Fruit fly (Drosophila melanogaster) whole organism, embryonic: Measurements from ENCODE around the gene CG17982.

Experiments
- Atf-2 ChIP-seq: fragments of 200-800 bp; sonication (Bioruptor generic); optimal IDR thresholded peaks from 2 replicates; lab custom pipeline; 2016; ENCODE audit warnings: missing biosample characterization, missing genetic modification characterization
- B-H2 ChIP-seq: fragments of 200-800 bp; sonication (Bioruptor generic); optimal IDR thresholded peaks from 2 replicates; lab custom pipeline; 2018; ENCODE audit warnings: missing biosample characterization, mild to moderate bottlenecking, missing genetic modification characterization
- Bteb2 ChIP-seq: fragments of 200-800 bp; sonication (Bioruptor generic); optimal IDR thresholded peaks from 2 replicates; lab custom pipeline; 2016; ENCODE audit warnings: missing biosample characterization, missing genetic modification characterization
- CG13123 ChIP-seq: fragments of 200-800 bp; sonication (Bioruptor generic); optimal IDR thresholded peaks from 2 replicates; lab custom pipeline; 2016; ENCODE audit warnings: missing biosample characterization, missing genetic modification characterization
- CG13624 ChIP-seq: fragments of 200-800 bp; sonication (Bioruptor generic); optimal IDR thresholded peaks from 2 replicates; lab custom pipeline; 2016; ENCODE audit warnings: missing biosample characterization, missing genetic modification characterization
- CG14050 ChIP-seq: fragments of 200-800 bp; sonication (Bioruptor generic); IDR thresholded peaks from 3 replicates; pipeline ENCODE4 v1.3.6; 2022; ENCODE audit warnings: missing biosample characterization, missing genetic modification characterization
- CG15514 ChIP-seq: fragments of 200-800 bp; sonication (Bioruptor generic); optimal IDR thresholded peaks from 3 replicates; lab custom pipeline; 2017; ENCODE audit warnings: missing biosample characterization, missing genetic modification characterization, mild to moderate bottlenecking, moderate library complexity, missing genetic modification reagents
- CG16815 ChIP-seq: fragments of 200-800 bp; sonication (Bioruptor generic); optimal IDR thresholded peaks from 3 replicates; lab custom pipeline; 2017; ENCODE audit warnings: missing biosample characterization, mild to moderate bottlenecking, missing genetic modification characterization
- CG17568 ChIP-seq: fragments of 200-800 bp; sonication (Bioruptor generic); optimal IDR thresholded peaks from 2 replicates; lab custom pipeline; 2018; ENCODE audit warnings: missing biosample characterization, mild to moderate bottlenecking, missing genetic modification characterization, moderate library complexity
- CG18619 ChIP-seq: fragments of 200-800 bp; sonication (Bioruptor generic); optimal IDR thresholded peaks from 3 replicates; lab custom pipeline; 2017; ENCODE audit warnings: missing biosample characterization, mild to moderate bottlenecking, missing genetic modification characterization
- CG2116 ChIP-seq: fragments of 200-800 bp; sonication (Bioruptor generic); optimal IDR thresholded peaks from 3 replicates; lab custom pipeline; 2018; ENCODE audit warnings: missing biosample characterization, mild to moderate bottlenecking, missing genetic modification characterization
- CG2199 ChIP-seq: fragments of 200-800 bp; sonication (Bioruptor generic); IDR thresholded peaks from 3 replicates; pipeline ENCODE4 v1.3.6; 2022; ENCODE audit warnings: missing biosample characterization, missing genetic modification characterization
- CG30020 ChIP-seq: fragments of 200-800 bp; optimal IDR thresholded peaks from 2 replicates; lab custom pipeline; 2019; ENCODE audit warnings: missing biosample characterization, mild to moderate bottlenecking, missing genetic modification characterization, moderate library complexity
- CG31388 ChIP-seq: fragments of 200-800 bp; sonication (Bioruptor generic); optimal IDR thresholded peaks from 2 replicates; lab custom pipeline; 2016; ENCODE audit warnings: missing biosample characterization, missing genetic modification characterization
- CG34422 ChIP-seq: fragments of 200-800 bp; sonication (Bioruptor generic); IDR thresholded peaks from 3 replicates; pipeline ENCODE4 v1.3.6; 2022; ENCODE audit warnings: missing biosample characterization, missing genetic modification characterization
- CG7271 ChIP-seq: fragments of 200-800 bp; sonication (Bioruptor generic); optimal IDR thresholded peaks from 2 replicates; lab custom pipeline; 2018; ENCODE audit warnings: missing biosample characterization, mild to moderate bottlenecking, missing genetic modification characterization, moderate library complexity
- CG7987 ChIP-seq: fragments of 200-800 bp; sonication (Bioruptor generic); optimal IDR thresholded peaks from 2 replicates; lab custom pipeline; 2018; ENCODE audit warnings: missing biosample characterization, mild to moderate bottlenecking, missing genetic modification characterization, moderate library complexity
- CG9437 ChIP-seq: fragments of 200-800 bp; sonication (Bioruptor generic); optimal IDR thresholded peaks from 2 replicates; lab custom pipeline; 2018; ENCODE audit warnings: missing biosample characterization, mild to moderate bottlenecking, missing genetic modification characterization
- D ChIP-seq, 2 experiments: fragments of 200-800 bp in 1 of 2; fragments of >200 bp in 1 of 2; sonication (Bioruptor generic) in 1 of 2; optimal IDR thresholded peaks; 2 replicates in 1 of 2; 3 replicates in 1 of 2; lab custom pipeline; 2017; ENCODE audit warnings: mild to moderate bottlenecking in 1 of 2, missing biosample characterization in 1 of 2, missing genetic modification characterization in 1 of 2, missing genetic modification reagents in 1 of 2
- D19B ChIP-seq: fragments of 200-800 bp; sonication (Bioruptor generic); optimal IDR thresholded peaks from 2 replicates; lab custom pipeline; 2017; ENCODE audit warnings: missing biosample characterization, mild to moderate bottlenecking, missing genetic modification characterization
- Fer1 ChIP-seq: fragments of 200-800 bp; sonication (Bioruptor generic); optimal IDR thresholded peaks from 2 replicates; lab custom pipeline; 2017; ENCODE audit warnings: missing biosample characterization, mild to moderate bottlenecking, missing genetic modification characterization
- Fer2 ChIP-seq: fragments of 200-800 bp; sonication (Bioruptor generic); optimal IDR thresholded peaks from 2 replicates; lab custom pipeline; 2018; ENCODE audit warnings: missing biosample characterization, mild to moderate bottlenecking, missing genetic modification characterization, moderate library complexity
- HLHmδ ChIP-seq: fragments of 200-800 bp; sonication (Bioruptor generic); optimal IDR thresholded peaks from 2 replicates; lab custom pipeline; 2018; ENCODE audit warnings: missing biosample characterization, mild to moderate bottlenecking, missing genetic modification characterization, moderate library complexity
- Hand ChIP-seq: fragments of 200-800 bp; sonication (Bioruptor generic); optimal IDR thresholded peaks from 2 replicates; lab custom pipeline; 2017; ENCODE audit warnings: mild to moderate bottlenecking, missing biosample characterization, missing genetic modification reagents, missing genetic modification characterization
- Hr39 ChIP-seq: fragments of >200 bp; optimal IDR thresholded peaks from 2 replicates; lab custom pipeline; 2017
- Hr51 ChIP-seq, 2 experiments: fragments of 200-800 bp; sonication (Bioruptor generic); optimal IDR thresholded peaks; 2 replicates in 1 of 2; 3 replicates in 1 of 2; lab custom pipeline; 2016 to 2018; ENCODE audit warnings: missing biosample characterization in 2 of 2, missing genetic modification characterization in 2 of 2, mild to moderate bottlenecking in 1 of 2, moderate library complexity in 1 of 2
- Lhr ChIP-seq: fragments of 200-800 bp; sonication (Bioruptor generic); optimal IDR thresholded peaks from 3 replicates; lab custom pipeline; 2017; ENCODE audit warnings: mild to moderate bottlenecking, missing biosample characterization, missing genetic modification reagents, missing genetic modification characterization
- MESR4 ChIP-seq: fragments of 200-800 bp; sonication (Bioruptor generic); optimal IDR thresholded peaks from 2 replicates; lab custom pipeline; 2018; ENCODE audit warnings: missing biosample characterization, mild to moderate bottlenecking, missing genetic modification characterization, moderate library complexity
- Mrtf ChIP-seq: fragments of 200-800 bp; sonication (Bioruptor generic); IDR thresholded peaks from 3 replicates; pipeline ENCODE4 v1.3.6; 2022; ENCODE audit warnings: missing biosample characterization, missing genetic modification characterization
- Nf-YA ChIP-seq: fragments of 200-800 bp; sonication (Bioruptor generic); IDR thresholded peaks from 2 replicates; pipeline ENCODE4 v1.3.6; 2022; ENCODE audit warnings: missing biosample characterization, missing genetic modification characterization
- Rfx ChIP-seq: fragments of 200-800 bp; sonication (Bioruptor generic); IDR thresholded peaks from 2 replicates; pipeline ENCODE4 v1.3.6; 2022; ENCODE audit warnings: missing biosample characterization, missing genetic modification characterization
- ac ChIP-seq: fragments of 200-800 bp; sonication (Bioruptor generic); optimal IDR thresholded peaks from 3 replicates; lab custom pipeline; 2017; ENCODE audit warnings: missing biosample characterization, mild to moderate bottlenecking, missing genetic modification characterization
- al ChIP-seq: fragments of 200-800 bp; sonication (Bioruptor generic); IDR thresholded peaks from 2 replicates; pipeline ENCODE4 v1.3.6; 2022; ENCODE audit warnings: missing biosample characterization, missing genetic modification characterization
- ato ChIP-seq: fragments of 200-800 bp; sonication (Bioruptor generic); IDR thresholded peaks from 2 replicates; pipeline ENCODE4 v1.3.6; 2022; ENCODE audit warnings: missing biosample characterization, missing genetic modification characterization; ENCODE audit not compliant: partially characterized antibody
- chif ChIP-seq, 2 experiments: fragments of 200-800 bp; sonication (Bioruptor generic); optimal IDR thresholded peaks; 3 replicates each; lab custom pipeline; 2016; ENCODE audit warnings: missing biosample characterization in 2 of 2, missing genetic modification characterization in 2 of 2
- chm ChIP-seq: fragments of 200-800 bp; sonication (Bioruptor generic); IDR thresholded peaks from 2 replicates; pipeline ENCODE4 v1.3.6; 2022; ENCODE audit warnings: missing biosample characterization, missing genetic modification characterization
- dimm ChIP-seq: fragments of 200-800 bp; sonication (Bioruptor generic); IDR thresholded peaks from 2 replicates; pipeline ENCODE4 v1.3.6; 2022; ENCODE audit warnings: missing biosample characterization, missing genetic modification characterization
- eve ChIP-seq, 2 experiments: fragments of >200 bp; optimal IDR thresholded peaks; 2 replicates each; lab custom pipeline; 2017; ENCODE audit warnings: missing biosample characterization in 2 of 2, missing genetic modification characterization in 2 of 2
- grn ChIP-seq: fragments of 200-800 bp; sonication (Bioruptor generic); optimal IDR thresholded peaks from 3 replicates; lab custom pipeline; 2017; ENCODE audit warnings: missing biosample characterization, missing genetic modification characterization
- gsb ChIP-seq: fragments of 200-800 bp; sonication (Bioruptor generic); IDR thresholded peaks from 2 replicates; pipeline ENCODE4 v1.3.6; 2022; ENCODE audit warnings: missing biosample characterization, missing genetic modification characterization
- hth ChIP-seq: fragments of >200 bp; optimal IDR thresholded peaks from 2 replicates; lab custom pipeline; 2017; ENCODE audit warnings: inconsistent platforms
- lmd ChIP-seq: fragments of 200-800 bp; sonication (Bioruptor generic); IDR thresholded peaks from 2 replicates; pipeline ENCODE4 v1.3.6; 2022; ENCODE audit warnings: missing biosample characterization, missing genetic modification characterization
- lov ChIP-seq, 2 experiments: fragments of 200-800 bp in 1 of 2; fragments of >200 bp in 1 of 2; sonication (Bioruptor generic) in 1 of 2; IDR thresholded peaks in 1 of 2; optimal IDR thresholded peaks in 1 of 2; 2 replicates in 1 of 2; 3 replicates in 1 of 2; pipeline versions ENCODE4 v1.3.6 to Lab custom; 2017 to 2022; ENCODE audit warnings: missing biosample characterization in 1 of 2, missing genetic modification characterization in 1 of 2
- pb ChIP-seq: fragments of 200-800 bp; sonication (Bioruptor generic); optimal IDR thresholded peaks from 3 replicates; lab custom pipeline; 2016; ENCODE audit warnings: missing biosample characterization, missing genetic modification characterization
- pho ChIP-seq: fragments of 200-800 bp; sonication (Bioruptor generic); optimal IDR thresholded peaks from 2 replicates; lab custom pipeline; 2016; ENCODE audit warnings: missing biosample characterization, missing genetic modification characterization
- ranshi ChIP-seq: fragments of 200-800 bp; sonication (Bioruptor generic); IDR thresholded peaks from 2 replicates; pipeline ENCODE4 v1.3.6; 2022; ENCODE audit warnings: missing biosample characterization, missing genetic modification characterization
- tll ChIP-seq, 2 experiments: fragments of 200-800 bp in 1 of 2; fragments of >200 bp in 1 of 2; sonication (Bioruptor generic) in 1 of 2; optimal IDR thresholded peaks; 2 replicates each; lab custom pipeline; 2017 to 2019; ENCODE audit warnings: missing biosample characterization in 2 of 2, missing genetic modification characterization in 2 of 2, mild to moderate bottlenecking in 1 of 2, moderate library complexity in 1 of 2
- vfl ChIP-seq: fragments of 200-800 bp; sonication (Bioruptor generic); optimal IDR thresholded peaks from 2 replicates; lab custom pipeline; 2016; ENCODE audit warnings: missing biosample characterization, missing genetic modification characterization
- zfh2 ChIP-seq: fragments of 200-800 bp; sonication (Bioruptor generic); optimal IDR thresholded peaks from 2 replicates; lab custom pipeline; 2016; ENCODE audit warnings: missing biosample characterization, missing genetic modification characterization

The CG17982 gene

dm6 chrX:8101479-8102198 lies 42.0 kb downstream of the CG17982 start, which contains the start of gene CG2258 (continued):
- TF ChIP-seq Nf-YA (GFP tag; lab: Robert Waterston, UW), result peak; percentile 66
- peak; percentile 71 to 78 for TF ChIP-seq chif (GFP tag; optimal IDR thresholded peaks at IDR 0.05; lab: Kevin White, UChicago)
- peak; percentile 88 for TF ChIP-seq Rfx (GFP tag; lab: Robert Waterston, UW)
- no peak for TF ChIP-seq grn (GFP tag; lab: Kevin White, UChicago)
- peak; percentile 9 for TF ChIP-seq MESR4 (GFP tag; lab: Kevin White, UChicago)
- TF ChIP-seq CG13123, result peak; percentile 35
- TF ChIP-seq Atf-2, result peak; percentile 45
- peak; percentile 66 for TF ChIP-seq CG18619
- TF ChIP-seq CG14050, result peak; percentile 74
- TF ChIP-seq CG7987 (GFP tag; lab: Kevin White, UChicago), result peak; percentile 46
- TF ChIP-seq zfh2 (GFP tag; lab: Kevin White, UChicago), result peak; percentile 47
- TF ChIP-seq CG2116 (GFP tag; lab: Kevin White, UChicago), result peak; percentile 28
- TF ChIP-seq Lhr (GFP tag; lab: Kevin White, UChicago), result peak; percentile 49
- TF ChIP-seq pb, result peak; percentile 38
- TF ChIP-seq ranshi (GFP tag; lab: Robert Waterston, UW), result peak; percentile 89
- TF ChIP-seq lmd (GFP tag; lab: Robert Waterston, UW), result peak; percentile 91
- TF ChIP-seq CG2199 (GFP tag; lab: Robert Waterston, UW), result 0 out of 3 replicates have a peak, but pooled peaks have one; percentile 49
- no peak for TF ChIP-seq lov (optimal IDR thresholded peaks at IDR 0.05; lab: Kevin White, UChicago)
- peak; percentile 82 for TF ChIP-seq lov (GFP tag; IDR thresholded peaks at IDR 0.05; lab: Robert Waterston, UW)
- no peak for TF ChIP-seq eve (GFP tag; optimal IDR thresholded peaks at IDR 0.05; lab: Kevin White, UChicago)
- peak; percentile 27 for TF ChIP-seq Bteb2 (GFP tag; lab: Kevin White, UChicago)
- peak; percentile 52 for TF ChIP-seq D19B (GFP tag; lab: Kevin White, UChicago)
- TF ChIP-seq CG34422, result peak; percentile 89
- no peak for TF ChIP-seq hth (lab: Kevin White, UChicago)
- peak; percentile 70 for TF ChIP-seq CG17568 (GFP tag; lab: Kevin White, UChicago)
- peak; percentile 44 to 85 for TF ChIP-seq Hr51 (GFP tag; optimal IDR thresholded peaks at IDR 0.05; lab: Kevin White, UChicago)
- TF ChIP-seq Fer1 (GFP tag; lab: Kevin White, UChicago), result peak; percentile 83
- peak; percentile 77 for TF ChIP-seq al (GFP tag; lab: Robert Waterston, UW)
- TF ChIP-seq pho, result peak; percentile 61
- TF ChIP-seq CG13624 (GFP tag; lab: Kevin White, UChicago), result peak; percentile 65
- TF ChIP-seq CG15514 (GFP tag; lab: Kevin White, UChicago), result peak; percentile 85
- peak; percentile 73 for TF ChIP-seq dimm
- peak; percentile 76 for TF ChIP-seq Fer2 (tag; lab: Kevin White, UChicago)
- TF ChIP-seq B-H2 (GFP tag; lab: Kevin White, UChicago), result peak; percentile 54
- no peak for TF ChIP-seq Hr39 (lab: Kevin White, UChicago)
- TF ChIP-seq CG31388 (GFP tag; lab: Kevin White, UChicago), result peak; percentile 68
- no peak for TF ChIP-seq CG30020 (tag; lab: Kevin White, UChicago)
- peak; percentile 66 for TF ChIP-seq Hand (GFP tag; lab: Kevin White, UChicago)
- peak; percentile 67 for TF ChIP-seq CG16815 (GFP tag; lab: Kevin White, UChicago)
- TF ChIP-seq CG9437 (GFP tag; lab: Kevin White, UChicago), result peak; percentile 70
- no peak for TF ChIP-seq HLHmδ (GFP tag; lab: Kevin White, UChicago)
- TF ChIP-seq vfl, result no peak
- peak; percentile 82 for TF ChIP-seq chm (GFP tag; lab: Robert Waterston, UW)
- TF ChIP-seq ac (GFP tag; lab: Kevin White, UChicago), result no peak
- peak; percentile 80 for TF ChIP-seq Mrtf (GFP tag; lab: Robert Waterston, UW)
- TF ChIP-seq gsb (GFP tag; lab: Robert Waterston, UW), result peak; percentile 74
- no peak for TF ChIP-seq D (optimal IDR thresholded peaks at IDR 0.05; lab: Kevin White, UChicago)
- TF ChIP-seq D (GFP tag; optimal IDR thresholded peaks at IDR 0.05; lab: Kevin White, UChicago), result peak; percentile 86
- TF ChIP-seq tll (GFP tag; optimal IDR thresholded peaks at IDR 0.05; lab: Kevin White, UChicago), result no peak
- no peak for TF ChIP-seq CG7271 (tag; lab: Kevin White, UChicago)
- TF ChIP-seq ato (GFP tag; lab: Robert Waterston, UW), result no peak
